Fruit fly (Drosophila melanogaster): ENCODE measurements around the gene LanA.
A peak's percentile ranks its signal among the peaks of the same experiment; 100 is the strongest.

LanA gene

dm6 chr3L:6256408-6257188 lies 38.8 kb upstream of the LanA start, which contains the start of gene Best2 (continued):
- TF ChIP-seq sima (GFP tag; optimal IDR thresholded peaks at IDR 0.05) (peak; percentile 9), CG11560 (tag; IDR thresholded peaks at IDR 0.05) (peak; percentile 86), Ravus (GFP tag; IDR thresholded peaks at IDR 0.05) (peak; percentile 66), CG10565 (GFP tag; optimal IDR thresholded peaks at IDR 0.05) (no peak), sens-2 (GFP tag; IDR thresholded peaks at IDR 0.05) (peak; percentile 36; the same call in 1 of the 2 replicates), ci (GFP tag; IDR thresholded peaks at IDR 0.05) (peak; percentile 93), unc-4 (GFP tag; IDR thresholded peaks at IDR 0.05; ENCODE audit: partially characterized antibody) (no peak), CG12155 (GFP tag; optimal IDR thresholded peaks at IDR 0.05) (peak; percentile 72), Oaz (GFP tag; IDR thresholded peaks at IDR 0.05) (peak; percentile 82), sob (GFP tag; IDR thresholded peaks at IDR 0.05) (peak; percentile 93), zfh1 (GFP tag; IDR thresholded peaks at IDR 0.05) (peak; percentile 88), CG34376 (GFP tag; optimal IDR thresholded peaks at IDR 0.05) (peak; percentile 81), NfI (GFP tag; optimal IDR thresholded peaks at IDR 0.05) (peak; percentile 84), CG4328 (GFP tag; optimal IDR thresholded peaks at IDR 0.05) (peak; percentile 85), HLH3B (GFP tag; IDR thresholded peaks at IDR 0.05) (peak; percentile 91), jumu (GFP tag; optimal IDR thresholded peaks at IDR 0.05) (peak; percentile 54), CG30431 (GFP tag; optimal IDR thresholded peaks at IDR 0.05) (peak; percentile 54), CG33557 (GFP tag; optimal IDR thresholded peaks at IDR 0.05) (peak; percentile 82), Six4 (GFP tag; optimal IDR thresholded peaks at IDR 0.05) (peak; percentile 68), CG32532 (GFP tag; IDR thresholded peaks at IDR 0.05) (peak; percentile 94), ftz-f1 (GFP tag; optimal IDR thresholded peaks at IDR 0.05) (no peak), ab (GFP tag; optimal IDR thresholded peaks at IDR 0.05) (no peak), pfk (GFP tag; optimal IDR thresholded peaks at IDR 0.05) (no peak), Rx (GFP tag; IDR thresholded peaks at IDR 0.05) (peak; percentile 63; the same call in 1 of the 2 replicates), CG14667 (GFP tag; IDR thresholded peaks at IDR 0.05) (peak; percentile 86), NC2α (GFP tag; optimal IDR thresholded peaks at IDR 0.05) (peak; percentile 4), Ets65A (GFP tag) (peak; percentile 93), CG17186 (GFP tag; optimal IDR thresholded peaks at IDR 0.05) (no peak), fd3F (GFP tag; optimal IDR thresholded peaks at IDR 0.05) (peak; percentile 82), usp (GFP tag; optimal IDR thresholded peaks at IDR 0.05) (no peak), ap (GFP tag; IDR thresholded peaks at IDR 0.05) (peak; percentile 87), Awh (GFP tag; IDR thresholded peaks at IDR 0.05) (peak; percentile 78), CG13624 (GFP tag; optimal IDR thresholded peaks at IDR 0.05) (peak; percentile 78), Elba2 (GFP tag; optimal IDR thresholded peaks at IDR 0.05) (no peak), Eip74EF (GFP tag; optimal IDR thresholded peaks at IDR 0.05) (peak in 1 of 2 experiments; percentile 81), cg (GFP tag; optimal IDR thresholded peaks at IDR 0.05) (peak; percentile 69), jing (GFP tag; optimal IDR thresholded peaks at IDR 0.05) (peak; percentile 32), pros (GFP tag; optimal IDR thresholded peaks at IDR 0.05) (peak; percentile 75), Dad (GFP tag; optimal IDR thresholded peaks at IDR 0.05) (peak; percentile 71), Optix (GFP tag; IDR thresholded peaks at IDR 0.05) (no peak), CG14710 (tag; optimal IDR thresholded peaks at IDR 0.05) (peak; percentile 81), CG15269 (tag; optimal IDR thresholded peaks at IDR 0.05) (peak; percentile 92), danr (GFP tag; IDR thresholded peaks at IDR 0.05) (peak; percentile 84), CG3163 (GFP tag; optimal IDR thresholded peaks at IDR 0.05) (peak; percentile 74), CG12299 (tag; optimal IDR thresholded peaks at IDR 0.05) (peak; percentile 79), CG3995 (GFP tag; optimal IDR thresholded peaks at IDR 0.05) (peak; percentile 26), CG6854 (GFP tag; optimal IDR thresholded peaks at IDR 0.05) (peak; percentile 68), gcm (GFP tag; optimal IDR thresholded peaks at IDR 0.05) (peak; percentile 72), Pdp1 (GFP tag; optimal IDR thresholded peaks at IDR 0.05) (peak; percentile 70 to 73), CG8281 (tag; optimal IDR thresholded peaks at IDR 0.05) (peak; percentile 64)
